Fruit fly (Drosophila melanogaster) whole organism: ENCODE measurements around the gene Sce.

ENCODE experiments used
- Dll ChIP-seq: fragments of >200 bp; optimal IDR thresholded peaks from 2 replicates; lab custom pipeline; 2017
- EcR ChIP-seq, 2 experiments: fragments of >200 bp; optimal IDR thresholded peaks; 2 replicates each; lab custom pipeline; 2017; ENCODE audit warnings: missing biosample characterization in 2 of 2, missing genetic modification characterization in 2 of 2, missing genetic modification reagents in 2 of 2
- pan ChIP-seq: fragments of >200 bp; optimal IDR thresholded peaks from 2 replicates; lab custom pipeline; 2017
- psq ChIP-seq: fragments of >200 bp; optimal IDR thresholded peaks from 2 replicates; lab custom pipeline; 2017
- usp ChIP-seq: fragments of >200 bp; optimal IDR thresholded peaks from 2 replicates; lab custom pipeline; 2017; ENCODE audit warnings: missing biosample characterization, missing genetic modification characterization, mixed read lengths

DNA sequence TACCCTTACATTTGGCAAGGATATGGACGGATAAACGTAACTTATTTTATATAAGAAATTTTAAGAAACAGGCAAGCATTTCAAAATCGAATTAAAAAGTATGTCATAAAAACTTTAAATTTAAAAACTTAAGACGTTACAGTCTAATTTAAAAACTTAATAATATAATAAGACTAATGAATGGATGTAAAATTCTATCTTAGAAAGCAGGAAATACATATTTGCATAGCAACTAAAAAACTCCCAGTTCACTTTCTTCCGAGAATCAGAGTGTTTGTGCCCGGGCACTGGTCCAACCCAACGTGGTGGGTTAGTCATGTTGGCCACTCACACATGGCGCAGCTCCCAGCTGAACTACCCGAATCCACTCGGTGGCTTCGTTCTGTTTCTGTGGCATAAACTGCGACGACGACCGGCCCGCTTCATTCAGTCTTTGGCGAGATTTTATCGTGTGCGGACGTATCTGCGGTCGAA is 3.7 kb upstream of the Sce start, which contains the start of gene CG12880:
- TF ChIP-seq pan: no peak
- TF ChIP-seq Dll (lab: Kevin White, UChicago): no peak
- TF ChIP-seq usp (GFP tag; lab: Kevin White, UChicago): no peak
- no peak for TF ChIP-seq EcR (GFP tag; optimal IDR thresholded peaks at IDR 0.05; lab: Kevin White, UChicago)
- TF ChIP-seq psq (lab: Kevin White, UChicago): no peak
